Worm (Caenorhabditis elegans) whole organism, dauer: Measurements from ENCODE around the gene ins-3.

Experiments used
- unc-62 ChIP-seq: sonication (generic microtip); optimal IDR thresholded peaks from 2 replicates; lab custom pipeline; 2017; ENCODE audit warnings: missing biosample characterization, missing genetic modification reagents, missing genetic modification characterization

ins-3 gene

DNA sequence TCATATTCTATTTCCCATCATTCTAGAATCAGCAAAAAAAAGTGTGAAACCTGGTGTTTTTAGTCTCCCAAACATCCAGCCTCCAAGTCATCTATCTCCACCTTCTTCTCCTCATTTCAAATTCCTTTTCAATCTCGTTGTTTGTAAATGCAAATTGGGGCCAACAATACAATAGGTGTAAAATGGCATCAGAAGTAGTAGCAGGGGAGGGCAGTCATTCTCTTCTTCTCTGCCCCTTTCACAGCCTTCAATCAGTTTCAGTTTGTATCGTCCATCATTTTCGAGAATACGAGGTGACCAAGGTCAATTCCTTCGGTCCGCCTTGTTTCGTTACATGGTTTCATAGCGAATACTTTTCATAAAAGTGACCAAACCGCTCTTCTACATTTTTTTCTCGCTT lies 21.3 kb downstream of the ins-3 start, which contains the start of gene B0034.4:
Gene B0034.4 (minus strand): TSS at position 229 of the 400 bp plus-strand sequence.
- TF ChIP-seq unc-62 (GFP tag; lab: Kevin White, UChicago), result no peak

DNA sequence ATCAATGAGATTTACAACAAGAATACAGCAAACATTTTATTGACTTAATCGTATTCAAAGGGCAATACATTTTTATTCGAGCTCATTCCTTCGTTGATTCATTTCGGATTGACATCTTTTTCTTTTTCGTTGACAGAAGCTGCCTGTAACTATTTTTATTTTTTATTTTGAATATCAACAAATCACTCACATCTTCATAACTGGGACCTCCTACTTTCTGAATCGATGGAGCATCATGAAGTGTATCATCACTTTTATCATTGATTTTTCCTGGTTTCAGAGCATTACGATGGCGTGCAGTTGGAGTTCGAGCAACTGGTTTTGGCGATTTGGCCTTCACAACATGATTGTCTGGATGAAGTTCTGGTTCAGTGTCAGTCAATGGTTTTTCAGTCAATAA lies 22.5 kb downstream of the ins-3 start, which contains the start of gene B0034.1:
Gene B0034.1 (plus strand): TSS at position 301 of the 400 bp plus-strand sequence.
- no peak for TF ChIP-seq unc-62 (GFP tag; lab: Kevin White, UChicago)

DNA sequence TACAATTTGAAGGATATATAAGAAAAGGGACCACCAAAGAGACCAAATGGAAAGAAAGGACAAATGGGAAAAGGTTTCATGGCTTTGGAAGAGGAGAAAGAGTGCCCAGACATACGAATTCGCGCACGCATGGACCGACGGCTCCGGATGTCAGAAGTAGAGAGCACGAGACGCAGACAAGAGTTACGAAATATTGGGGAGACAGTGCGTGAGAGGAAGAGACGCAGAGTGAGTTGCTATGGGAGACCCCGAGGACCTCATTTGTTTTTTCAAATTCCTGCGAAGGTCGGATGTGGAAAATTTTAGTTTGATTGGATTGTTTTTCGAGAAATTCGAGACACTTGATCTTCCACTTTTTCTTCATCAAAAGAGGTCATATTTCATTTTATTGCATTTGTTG lies 23.9 kb downstream of the ins-3 start:
- no peak for TF ChIP-seq unc-62 (GFP tag; lab: Kevin White, UChicago)

DNA sequence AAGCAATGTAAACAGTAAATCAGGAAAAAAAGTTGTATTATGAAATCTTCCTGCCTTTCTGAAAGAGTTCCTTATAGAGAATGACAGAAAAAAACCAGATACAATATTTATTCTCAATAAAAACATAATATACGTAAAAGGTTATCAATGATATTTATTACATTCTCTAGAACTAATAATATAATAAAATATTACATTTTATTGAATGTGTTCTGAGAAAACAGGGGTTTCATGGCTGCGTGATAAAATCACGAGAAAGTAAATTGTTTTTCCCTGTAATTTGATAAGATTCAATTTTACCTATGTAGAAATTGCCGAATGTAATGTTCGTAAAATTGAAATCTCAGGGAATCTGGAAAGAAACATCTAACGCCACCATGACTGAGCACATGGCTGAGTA lies 25.6 kb downstream of the ins-3 start:
- no peak for TF ChIP-seq unc-62 (GFP tag; lab: Kevin White, UChicago)

DNA sequence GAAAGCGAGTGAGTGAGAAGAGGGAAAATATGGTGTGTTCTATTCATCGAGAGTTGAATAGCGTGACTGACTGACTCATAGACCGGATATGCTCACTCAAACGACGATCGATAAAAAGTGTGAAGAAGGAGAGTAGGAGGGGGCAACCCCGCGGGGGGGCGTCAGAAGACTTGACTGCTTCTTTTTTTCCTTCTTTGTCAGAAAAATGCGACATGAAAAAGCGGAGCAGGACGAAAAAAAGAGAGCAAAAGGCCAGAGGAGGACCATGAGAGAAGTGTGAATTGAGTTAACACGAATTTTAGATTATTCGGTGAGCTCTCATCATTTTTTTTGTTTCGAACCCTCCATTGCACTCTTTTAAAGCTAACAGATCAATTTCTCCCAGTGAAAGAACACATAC lies 28.2 kb downstream of the ins-3 start:
- no peak for TF ChIP-seq unc-62 (GFP tag; lab: Kevin White, UChicago)

DNA sequence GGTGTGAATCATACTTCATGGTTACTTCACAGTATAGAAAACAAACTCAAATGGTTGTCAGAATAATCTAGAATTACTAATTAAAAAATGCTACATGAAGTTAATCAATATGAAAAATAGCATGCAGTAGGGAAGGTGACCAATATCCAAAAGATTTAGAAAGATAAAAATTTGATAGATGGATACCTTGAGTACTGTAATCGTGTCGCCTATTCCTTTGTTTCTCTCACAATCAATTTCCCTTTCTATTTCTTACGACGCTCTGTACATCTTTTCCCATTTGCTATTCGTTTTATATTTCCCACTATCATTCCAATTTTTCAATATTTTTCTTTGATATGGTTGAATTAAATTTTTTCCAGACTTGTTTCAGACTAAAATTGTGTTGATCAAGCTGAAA lies 29.3 kb downstream of the ins-3 start, which contains the start of gene B0034.7:
Gene B0034.7 (plus strand): TSS at position 301 of the 400 bp plus-strand sequence.
- no peak for TF ChIP-seq unc-62 (GFP tag; lab: Kevin White, UChicago)

DNA sequence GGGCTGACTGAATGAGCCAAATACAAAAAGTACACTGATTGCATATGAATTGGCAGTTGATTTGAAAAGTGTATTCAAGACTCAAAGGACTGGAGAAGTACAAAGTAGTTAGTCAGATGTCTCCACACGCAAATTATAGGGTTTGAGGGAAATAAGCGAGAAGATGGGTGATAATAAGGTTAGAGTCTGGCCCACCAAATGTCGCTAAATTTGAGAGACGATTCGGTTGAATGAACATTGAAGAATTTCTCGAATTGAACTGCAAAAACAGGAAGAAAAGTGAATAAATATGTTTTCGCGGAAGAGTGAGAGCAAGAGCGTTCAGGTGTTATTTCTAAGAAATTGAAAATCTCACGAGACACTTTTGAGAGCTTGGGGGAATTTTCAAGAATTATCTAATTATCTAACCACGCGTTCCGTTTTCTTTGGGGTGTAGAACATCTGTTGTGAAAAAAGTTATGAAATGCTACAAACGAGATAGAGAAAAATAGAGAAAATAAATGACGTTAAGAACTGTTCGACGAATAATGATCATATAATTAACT lies 30.9 kb downstream of the ins-3 start:
- TF ChIP-seq unc-62 (GFP tag; lab: Kevin White, UChicago), result no peak

DNA sequence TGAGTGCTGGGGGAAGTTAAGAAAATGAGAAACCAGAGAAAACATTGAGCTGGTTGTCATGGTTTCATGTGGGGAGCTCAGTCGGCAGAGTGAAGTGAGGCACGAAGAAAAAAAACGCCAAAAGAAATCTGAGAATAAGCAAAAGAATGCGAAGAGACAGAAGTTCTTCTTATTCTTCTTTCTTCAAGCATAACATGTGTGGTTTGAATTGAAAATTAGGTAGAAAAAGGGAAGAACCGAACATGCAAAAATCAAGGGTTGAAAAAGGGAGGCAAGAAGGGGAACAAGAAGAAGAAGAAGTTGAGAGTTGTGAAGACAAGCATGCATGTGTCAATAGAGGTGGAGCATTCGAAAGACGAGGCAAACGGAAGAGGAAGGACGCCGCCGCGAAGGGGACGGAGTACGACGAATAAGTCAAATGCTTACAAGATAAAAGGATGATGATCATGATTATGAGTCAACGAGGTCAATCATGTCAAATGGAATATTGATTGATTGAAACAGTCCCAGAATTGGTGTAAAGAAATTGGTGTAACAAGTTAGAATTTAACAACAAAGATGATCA lies 32.7 kb downstream of the ins-3 start:
- TF ChIP-seq unc-62 (GFP tag; lab: Kevin White, UChicago), result no peak

DNA sequence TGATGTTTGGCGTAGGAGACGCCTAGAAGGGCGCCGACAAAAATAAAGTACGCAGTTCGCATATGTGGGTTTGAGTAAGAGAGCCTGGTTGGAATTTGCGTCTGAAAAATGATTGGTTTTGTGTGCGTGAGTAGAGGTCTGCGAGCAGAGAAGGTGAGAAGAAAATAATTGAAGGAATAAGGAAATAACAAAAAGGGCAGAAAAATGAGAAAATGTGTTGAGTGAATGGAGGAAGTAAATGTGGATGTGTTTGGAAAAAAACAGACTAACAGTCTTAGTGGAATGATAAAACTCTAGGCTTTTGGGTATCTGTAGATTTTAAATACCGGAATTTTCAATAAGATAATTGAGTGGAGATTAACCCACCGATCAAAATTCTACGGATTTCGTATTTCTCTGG lies 34.0 kb downstream of the ins-3 start, which contains the start of gene casy-1:
Gene casy-1 (minus strand): TSS at position 101 of the 400 bp plus-strand sequence.
- no peak for TF ChIP-seq unc-62 (GFP tag; lab: Kevin White, UChicago)

DNA sequence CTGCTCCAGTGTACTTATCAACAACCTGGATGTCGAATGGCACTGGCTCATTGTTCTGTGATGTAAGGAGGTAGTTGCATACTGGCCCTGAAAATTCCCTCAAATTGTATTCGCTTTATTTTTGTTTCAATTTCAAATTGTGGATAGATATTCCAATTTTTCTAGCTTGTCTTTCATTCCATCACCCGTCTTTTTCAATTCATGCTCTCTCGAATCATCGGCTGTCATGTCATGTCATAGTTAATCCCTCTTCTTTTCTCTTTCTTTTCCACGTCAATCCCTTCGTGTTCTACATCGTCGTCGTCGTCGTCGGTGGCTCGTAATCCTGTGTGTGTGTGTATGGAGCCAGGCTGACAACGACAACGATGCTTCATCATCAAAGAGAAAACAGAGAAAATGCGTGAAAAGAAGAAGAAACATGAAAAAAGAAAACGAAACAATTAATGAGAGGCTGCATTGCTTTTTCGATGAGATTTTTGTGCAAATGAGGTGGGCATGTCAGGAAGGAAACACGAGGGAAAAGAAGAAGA lies 34.9 kb downstream of the ins-3 start:
- no peak for TF ChIP-seq unc-62 (GFP tag; lab: Kevin White, UChicago)

DNA sequence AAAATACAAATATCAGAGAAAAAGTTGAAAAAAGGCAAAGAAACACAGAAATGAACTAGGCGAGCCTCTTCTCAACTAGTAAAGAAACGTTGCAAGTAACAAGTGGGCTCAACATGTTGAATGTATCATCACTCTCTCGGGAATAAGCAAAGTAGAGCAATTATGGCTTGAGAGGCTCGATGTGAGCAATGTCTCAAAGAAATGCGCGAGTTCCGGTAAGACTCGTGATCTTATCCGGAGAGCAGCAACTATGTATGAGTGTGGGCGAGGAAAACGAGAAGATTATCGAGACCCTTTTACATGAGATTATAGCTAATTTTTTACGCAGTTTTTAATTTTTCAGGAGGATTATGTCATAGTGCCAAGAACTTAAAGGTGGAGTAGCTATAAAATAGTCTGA lies 38.4 kb downstream of the ins-3 start:
- no peak for TF ChIP-seq unc-62 (GFP tag; lab: Kevin White, UChicago)

DNA sequence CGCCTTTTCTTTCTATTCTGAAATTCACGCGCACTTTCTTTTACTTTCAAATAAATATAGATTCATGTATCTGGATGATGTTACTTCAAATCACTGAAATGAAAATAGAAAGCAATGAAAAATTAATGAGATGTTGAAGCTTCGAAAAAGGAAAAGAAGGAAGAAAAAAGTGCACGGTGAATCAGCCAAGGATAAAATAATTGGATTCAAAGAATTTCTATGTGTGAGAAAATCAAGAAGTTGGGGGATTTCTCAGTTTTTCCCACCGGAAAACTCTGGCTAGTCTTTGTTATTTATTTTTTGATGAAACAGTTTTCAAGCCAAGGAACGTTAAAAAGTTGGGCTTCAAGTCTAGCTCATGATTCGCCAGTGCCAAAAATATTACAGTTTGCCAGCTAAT lies 38.8 kb downstream of the ins-3 start:
- TF ChIP-seq unc-62 (GFP tag; lab: Kevin White, UChicago), result no peak

DNA sequence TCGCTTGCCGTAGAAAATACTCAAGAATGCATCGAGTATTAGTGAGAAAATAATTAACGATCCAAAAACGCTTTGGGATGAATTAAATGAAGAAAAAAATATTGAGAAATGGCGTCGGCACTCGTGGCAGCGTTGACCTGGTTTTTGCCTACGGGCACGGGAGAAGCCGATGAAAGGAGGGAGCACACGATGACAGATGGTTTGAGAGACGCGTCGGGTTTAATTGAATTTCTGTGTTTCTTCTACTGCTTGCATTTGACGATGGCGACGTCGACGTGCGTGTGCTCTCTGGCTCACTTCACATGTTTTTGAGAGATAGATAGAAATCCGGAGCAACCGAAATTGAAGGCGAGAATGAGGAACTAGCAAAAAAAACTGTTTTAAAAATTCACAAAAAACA lies 39.9 kb downstream of the ins-3 start:
- no peak for TF ChIP-seq unc-62 (GFP tag; lab: Kevin White, UChicago)

DNA sequence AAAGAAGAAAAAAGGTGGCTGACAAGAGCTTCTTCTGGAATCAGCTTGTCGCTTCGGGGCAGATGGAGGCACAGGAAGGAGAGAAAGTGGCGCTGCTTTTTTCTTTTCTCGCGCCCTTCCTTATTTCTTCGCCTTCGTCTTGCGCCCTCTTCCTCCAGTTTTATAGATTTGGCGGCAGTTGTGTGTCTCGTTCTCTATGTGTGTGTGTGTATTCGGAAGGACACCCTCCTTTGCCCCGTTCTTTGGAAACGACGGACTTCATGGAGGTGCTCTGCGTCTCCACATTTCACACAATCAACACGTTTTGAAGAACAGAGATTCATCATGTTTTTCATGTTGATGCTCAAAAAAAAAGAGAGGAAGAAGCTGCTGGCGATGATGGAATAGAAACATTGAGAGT lies 41.9 kb downstream of the ins-3 start:
- TF ChIP-seq unc-62 (GFP tag; lab: Kevin White, UChicago), result no peak

DNA sequence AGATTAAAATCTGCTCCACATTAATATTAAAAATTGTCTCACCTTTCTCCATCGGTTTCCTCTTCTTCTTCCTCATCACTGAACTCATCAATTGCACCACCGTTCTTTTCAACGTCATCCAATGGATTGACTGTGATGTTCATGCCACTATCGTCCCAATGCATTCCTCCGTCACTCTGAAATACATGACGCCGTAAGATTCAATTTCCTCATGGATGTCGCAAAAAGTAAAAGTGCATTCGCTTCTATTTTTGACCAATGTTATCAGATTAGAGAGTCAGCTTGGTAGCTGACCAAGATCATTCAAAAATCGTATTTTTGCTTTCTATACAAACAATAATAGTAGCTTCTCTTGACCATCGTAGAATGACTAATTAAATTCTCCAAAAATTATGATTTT lies 44.1 kb downstream of the ins-3 start:
- TF ChIP-seq unc-62 (GFP tag; lab: Kevin White, UChicago), result no peak

DNA sequence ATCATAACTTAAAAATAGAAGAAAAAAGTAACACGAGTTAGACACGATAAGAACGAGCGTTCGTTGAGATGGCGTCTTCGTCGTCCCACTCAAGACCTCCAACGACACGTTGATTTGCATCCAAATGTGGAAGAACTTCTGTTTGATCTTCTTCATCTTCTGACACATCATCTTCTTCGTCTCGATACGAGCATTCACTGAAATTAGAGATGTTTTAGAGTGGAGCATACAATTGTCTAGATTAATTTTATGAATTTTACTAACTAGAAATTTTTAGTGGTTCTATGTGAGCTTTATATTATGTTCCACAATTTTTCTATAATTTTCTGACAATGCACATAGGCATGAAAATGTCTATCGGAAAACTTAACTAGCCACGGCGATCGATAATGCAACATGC lies 44.8 kb downstream of the ins-3 start:
- no peak for TF ChIP-seq unc-62 (GFP tag; lab: Kevin White, UChicago)

DNA sequence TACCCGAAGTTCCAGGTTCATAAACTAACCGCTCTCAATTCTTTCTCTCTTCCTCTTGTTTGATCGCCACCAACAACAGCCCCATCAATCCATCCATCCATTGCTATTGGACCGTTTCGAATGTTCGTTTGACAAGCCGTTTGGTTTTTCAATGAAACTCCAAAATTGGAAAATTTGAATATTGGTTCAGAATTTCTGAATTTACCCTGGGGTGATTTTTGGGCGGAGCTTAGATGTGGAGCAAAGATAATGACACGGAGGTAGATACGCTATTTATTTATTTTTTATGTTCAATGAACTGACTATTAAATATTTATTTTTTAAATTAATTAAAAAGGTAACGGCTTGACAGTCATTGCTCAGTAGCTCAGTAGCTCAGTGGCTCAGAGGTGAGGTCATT lies 46.3 kb downstream of the ins-3 start, which contains the start of gene B0034.2:
Gene B0034.2 (minus strand): TSS at position 101 of the 400 bp plus-strand sequence.
- TF ChIP-seq unc-62 (GFP tag; lab: Kevin White, UChicago), result no peak
